Worm (Caenorhabditis elegans): Measurements from ENCODE around the gene C45G9.8.

ce11 chrIII:5042112-5042511, 11.3 kb downstream of the C45G9.8 start, which contains the start of gene nlp-43:
- TF ChIP-seq flt-1 (GFP tag; IDR thresholded peaks at IDR 0.05) (no peak), hmg-4 (GFP tag; optimal IDR thresholded peaks at IDR 0.05) (no peak), scrt-1 (GFP tag; IDR thresholded peaks at IDR 0.05) (no peak), aly-1 (tag; optimal IDR thresholded peaks at IDR 0.05) (no peak), ceh-36 (tag; optimal IDR thresholded peaks at IDR 0.05) (no peak), hmbx-1 (tag; optimal IDR thresholded peaks at IDR 0.05) (no peak), pes-1 (GFP tag; IDR thresholded peaks at IDR 0.05) (no peak), ceh-13 (GFP tag; optimal IDR thresholded peaks at IDR 0.05) (no peak), hnd-1 (tag; optimal IDR thresholded peaks at IDR 0.05) (no peak), ama-1 (optimal IDR thresholded peaks at IDR 0.05) (no peak), tra-4 (tag; optimal IDR thresholded peaks at IDR 0.05) (no peak)

All from whole organism, early embryonic.